Worm (Caenorhabditis elegans) whole organism, young adult: ENCODE data around the gene F54A3.2.

Source experiments
- B0336.3 ChIP-seq: fragments of 200-800 bp; sonication (Bioruptor generic); IDR thresholded peaks from 2 replicates; pipeline ENCODE4 v1.3.6; 2022; ENCODE audit warnings: missing genetic modification characterization, missing compliant biosample characterization
- D2030.7 ChIP-seq: fragments of 200-800 bp; sonication (Bioruptor generic); IDR thresholded peaks from 2 replicates; pipeline ENCODE4 v1.3.6; 2022; ENCODE audit warnings: missing genetic modification reagents, missing genetic modification characterization, missing compliant biosample characterization
- F23B12.7 ChIP-seq: sonication (generic microtip); optimal IDR thresholded peaks from 2 replicates; lab custom pipeline; 2017; ENCODE audit warnings: missing genetic modification characterization, mild to moderate bottlenecking, missing compliant biosample characterization, antibody characterized with exemption, moderate library complexity; ENCODE audit not compliant: insufficient read depth
- F52B5.7 ChIP-seq: sonication (generic microtip); optimal IDR thresholded peaks from 2 replicates; lab custom pipeline; 2016; ENCODE audit warnings: mild to moderate bottlenecking, missing genetic modification characterization, missing compliant biosample characterization
- F55B11.4 ChIP-seq: sonication (generic microtip); optimal IDR thresholded peaks from 2 replicates; lab custom pipeline; 2016; ENCODE audit warnings: missing compliant biosample characterization, missing genetic modification characterization, borderline replicate concordance; ENCODE audit not compliant: insufficient read depth
- T07F8.4 ChIP-seq: sonication (generic microtip); optimal IDR thresholded peaks from 2 replicates; lab custom pipeline; 2016; ENCODE audit warnings: mild to moderate bottlenecking, missing genetic modification characterization, moderate library complexity, missing compliant biosample characterization
- T26A5.8 ChIP-seq: sonication (generic microtip); optimal IDR thresholded peaks from 2 replicates; lab custom pipeline; 2016; ENCODE audit warnings: missing genetic modification characterization, missing compliant biosample characterization
- ama-1 ChIP-seq, 3 experiments: fragments of 150-350 bp in 1 of 3; sonication (generic microtip) in 2 of 3; optimal IDR thresholded peaks; 2 replicates each; lab custom pipeline; 2014 to 2018; ENCODE audit warnings: missing biosample characterization in 2 of 3, missing genetic modification characterization in 2 of 3, missing genetic modification reagents in 2 of 3
- athp-1 ChIP-seq: sonication (generic microtip); optimal IDR thresholded peaks from 2 replicates; lab custom pipeline; 2017; ENCODE audit warnings: mild to moderate bottlenecking, missing genetic modification characterization, missing compliant biosample characterization
- cebp-1 ChIP-seq, 2 experiments: fragments of 200-800 bp in 1 of 2; sonication (Bioruptor generic) in 1 of 2; sonication (generic microtip) in 1 of 2; IDR thresholded peaks in 1 of 2; optimal IDR thresholded peaks in 1 of 2; 2 replicates each; pipeline versions ENCODE4 v1.3.6 to Lab custom; 2017 to 2022; ENCODE audit warnings: missing compliant biosample characterization in 2 of 2, missing genetic modification characterization in 2 of 2, mild to moderate bottlenecking in 1 of 2, missing genetic modification reagents in 1 of 2, moderate library complexity in 1 of 2
- ceh-100 ChIP-seq: fragments of 200-800 bp; sonication (Bioruptor generic); IDR thresholded peaks from 2 replicates; pipeline ENCODE4 v1.3.6; 2022; ENCODE audit warnings: missing genetic modification reagents, missing genetic modification characterization, missing compliant biosample characterization
- ceh-40 ChIP-seq: fragments of 200-800 bp; sonication (Bioruptor generic); IDR thresholded peaks from 2 replicates; pipeline ENCODE4 v1.3.6; 2022; ENCODE audit warnings: missing genetic modification characterization, missing compliant biosample characterization
- ceh-79 ChIP-seq: sonication (generic microtip); optimal IDR thresholded peaks from 2 replicates; lab custom pipeline; 2017; ENCODE audit warnings: mild to moderate bottlenecking, missing genetic modification characterization, missing compliant biosample characterization
- ceh-91 ChIP-seq: fragments of 200-800 bp; sonication (Bioruptor generic); IDR thresholded peaks from 2 replicates; pipeline ENCODE4 v1.3.6; 2022; ENCODE audit warnings: missing genetic modification reagents, missing genetic modification characterization, missing compliant biosample characterization
- dpl-1 ChIP-seq: fragments of 150-350 bp; optimal IDR thresholded peaks from 2 replicates; lab custom pipeline; 2014; ENCODE audit warnings: missing biosample characterization, missing genetic modification reagents, missing genetic modification characterization
- efl-1 ChIP-seq: fragments of 150-350 bp; optimal IDR thresholded peaks from 2 replicates; lab custom pipeline; 2014; ENCODE audit warnings: missing biosample characterization, missing genetic modification reagents, missing genetic modification characterization
- egrh-3 ChIP-seq: fragments of 200-800 bp; sonication (Bioruptor generic); IDR thresholded peaks from 2 replicates; pipeline ENCODE4 v1.3.6; 2022; ENCODE audit warnings: missing genetic modification reagents, missing genetic modification characterization, missing compliant biosample characterization
- hlh-12 ChIP-seq: sonication (generic microtip); optimal IDR thresholded peaks from 2 replicates; lab custom pipeline; 2016; ENCODE audit warnings: missing genetic modification characterization, missing compliant biosample characterization
- lin-35 ChIP-seq, 3 experiments: fragments of 150-350 bp in 2 of 3; sonication (generic microtip) in 1 of 3; optimal IDR thresholded peaks; 2 replicates each; lab custom pipeline; 2014 to 2018; ENCODE audit warnings: missing biosample characterization in 3 of 3, missing genetic modification characterization in 3 of 3, missing genetic modification reagents in 3 of 3
- lin-54 ChIP-seq: fragments of 200-800 bp; sonication (Bioruptor generic); optimal IDR thresholded peaks from 2 replicates; lab custom pipeline; 2018; ENCODE audit warnings: mild to moderate bottlenecking, missing genetic modification characterization, missing compliant biosample characterization
- mcd-1 ChIP-seq: fragments of 200-800 bp; sonication (Bioruptor generic); IDR thresholded peaks from 2 replicates; pipeline ENCODE4 v1.3.6; 2022; ENCODE audit warnings: missing genetic modification reagents, missing genetic modification characterization, missing compliant biosample characterization
- mel-28 ChIP-seq: sonication (generic microtip); optimal IDR thresholded peaks from 2 replicates; lab custom pipeline; 2016; ENCODE audit warnings: borderline replicate concordance, mild to moderate bottlenecking, missing genetic modification characterization, missing compliant biosample characterization
- mxl-1 ChIP-seq: sonication (generic microtip); optimal IDR thresholded peaks from 2 replicates; lab custom pipeline; 2016; ENCODE audit warnings: missing genetic modification characterization, missing compliant biosample characterization
- nfyb-1 ChIP-seq: fragments of 200-800 bp; sonication (Bioruptor generic); IDR thresholded peaks from 2 replicates; pipeline ENCODE4 v1.3.6; 2022; ENCODE audit warnings: missing genetic modification reagents, missing genetic modification characterization, missing compliant biosample characterization
- nhr-27 ChIP-seq: fragments of 200-800 bp; sonication (Bioruptor generic); optimal IDR thresholded peaks from 2 replicates; lab custom pipeline; 2018; ENCODE audit warnings: mild to moderate bottlenecking, missing genetic modification characterization, moderate library complexity, missing compliant biosample characterization
- pha-4 ChIP-seq: fragments of 150-350 bp; sonication (generic microtip); optimal IDR thresholded peaks from 2 replicates; lab custom pipeline; 2014; ENCODE audit warnings: missing biosample characterization, missing genetic modification reagents, missing genetic modification characterization
- rec-8 ChIP-seq, 2 experiments: sonication (generic microtip); optimal IDR thresholded peaks; 2 replicates each; lab custom pipeline; 2016; ENCODE audit warnings: mild to moderate bottlenecking in 2 of 2, missing genetic modification characterization in 2 of 2, missing genetic modification reagents in 2 of 2, missing genotype in 2 of 2, missing biosample characterization in 1 of 2, missing compliant biosample characterization in 1 of 2, moderate library complexity in 1 of 2
- rpc-1 ChIP-seq, 2 experiments: fragments of 150-350 bp in 1 of 2; sonication (generic microtip) in 1 of 2; optimal IDR thresholded peaks; 2 replicates each; lab custom pipeline; 2014 to 2018; ENCODE audit warnings: missing biosample characterization in 1 of 2, missing genetic modification characterization in 1 of 2, missing genetic modification reagents in 1 of 2, missing genotype in 1 of 2
- snpc-4 ChIP-seq, 5 experiments: fragments of 150-350 bp in 1 of 5; sonication (generic microtip) in 4 of 5; optimal IDR thresholded peaks; 2 replicates each; lab custom pipeline; 2014 to 2018; ENCODE audit warnings: missing genetic modification characterization in 5 of 5, missing biosample characterization in 3 of 5, antibody characterized with exemption in 2 of 5, mild to moderate bottlenecking in 2 of 5, missing compliant biosample characterization in 2 of 5, missing genotype in 2 of 5, moderate library complexity in 2 of 5, missing genetic modification reagents in 1 of 5
- sptf-2 ChIP-seq: fragments of 200-800 bp; sonication (Bioruptor generic); optimal IDR thresholded peaks from 2 replicates; lab custom pipeline; 2018; ENCODE audit warnings: mild to moderate bottlenecking, missing genetic modification characterization, missing compliant biosample characterization
- tbp1 ChIP-seq: fragments of 200-800 bp; sonication (Bioruptor generic); optimal IDR thresholded peaks from 2 replicates; lab custom pipeline; 2018; ENCODE audit warnings: mild to moderate bottlenecking, missing genetic modification characterization, missing compliant biosample characterization
- tlf-1 ChIP-seq: fragments of 200-800 bp; sonication (Bioruptor generic); optimal IDR thresholded peaks from 2 replicates; lab custom pipeline; 2018; ENCODE audit warnings: mild to moderate bottlenecking, missing genetic modification characterization, missing compliant biosample characterization
- unc-62 ChIP-seq: fragments of 150-350 bp; optimal IDR thresholded peaks from 2 replicates; lab custom pipeline; 2014; ENCODE audit warnings: missing biosample characterization, missing genetic modification reagents, missing genetic modification characterization
- zfh-2 ChIP-seq: fragments of 200-800 bp; sonication (Bioruptor generic); conservative IDR thresholded peaks from 2 replicates; pipeline ENCODE4 v1.3.6; 2022; ENCODE audit warnings: missing genetic modification reagents, missing genetic modification characterization, missing compliant biosample characterization
- ztf-3 ChIP-seq: fragments of 200-800 bp; sonication (Bioruptor generic); optimal IDR thresholded peaks from 2 replicates; lab custom pipeline; 2018; ENCODE audit warnings: mild to moderate bottlenecking, missing genetic modification characterization, missing compliant biosample characterization
- ztf-6 ChIP-seq: fragments of 200-800 bp; sonication (Bioruptor generic); IDR thresholded peaks from 2 replicates; pipeline ENCODE4 v1.3.6; 2022; ENCODE audit warnings: missing genetic modification reagents, missing genetic modification characterization, missing compliant biosample characterization

Gene F54A3.2

ce11 chrII:2196742-2197141 is 46.7 kb upstream of the F54A3.2 start (continued):
- TF ChIP-seq tlf-1 (GFP tag; lab: Kevin White, UChicago): no peak
- TF ChIP-seq T26A5.8 (tag; lab: Kevin White, UChicago): no peak

- TF ChIP-seq cebp-1 (GFP tag; IDR thresholded peaks at IDR 0.05; lab: Robert Waterston, UW) (no peak), cebp-1 (tag; optimal IDR thresholded peaks at IDR 0.05; lab: Kevin White, UChicago) (peak; percentile 3), ceh-40 (no peak), snpc-4 (GFP tag; optimal IDR thresholded peaks at IDR 0.05; lab: Kevin White, UChicago) (no peak), snpc-4 (tag; optimal IDR thresholded peaks at IDR 0.05; lab: Kevin White, UChicago) (no peak)
These were observed 45.7 kb upstream of the F54A3.2 start, which contains the start of gene C33C12.1 for ce11 chrII:2197555-2198288. Gene C33C12.1 (plus strand): TSS chrII:2198238.

ce11 chrII:2202147-2202546 is 41.3 kb upstream of the F54A3.2 start:
- TF ChIP-seq sptf-2 (GFP tag; lab: Kevin White, UChicago): no peak
- no peak for TF ChIP-seq ztf-6 (GFP tag; lab: Robert Waterston, UW)
- no peak for TF ChIP-seq ama-1 (optimal IDR thresholded peaks at IDR 0.05; lab: Kevin White, UChicago)
- TF ChIP-seq ama-1 (GFP tag; optimal IDR thresholded peaks at IDR 0.05; lab: Kevin White, UChicago): no peak
- TF ChIP-seq B0336.3 (GFP tag; lab: Robert Waterston, UW): no peak
- TF ChIP-seq tbp1 (GFP tag; lab: Kevin White, UChicago): no peak
- TF ChIP-seq D2030.7: no peak

- TF ChIP-seq dpl-1 (GFP tag; lab: Kevin White, UChicago): peak; percentile 43
- TF ChIP-seq efl-1 (GFP tag; lab: Kevin White, UChicago): peak; percentile 68
- no peak for TF ChIP-seq F55B11.4 (tag; lab: Kevin White, UChicago)
- no peak for TF ChIP-seq mxl-1 (tag; lab: Kevin White, UChicago)
- no peak for TF ChIP-seq pha-4
- no peak for TF ChIP-seq nhr-27 (tag; lab: Kevin White, UChicago)
- TF ChIP-seq hlh-12 (tag; lab: Kevin White, UChicago): no peak
- TF ChIP-seq mcd-1 (GFP tag; lab: Robert Waterston, UW): peak; percentile 87
- peak in 1 of 3 experiments; percentile 70 for TF ChIP-seq lin-35 (GFP tag; optimal IDR thresholded peaks at IDR 0.05; lab: Kevin White, UChicago)
- peak; percentile 87 for TF ChIP-seq lin-54 (GFP tag; lab: Kevin White, UChicago)
- TF ChIP-seq F52B5.7 (tag; lab: Kevin White, UChicago): no peak
- no peak for TF ChIP-seq ceh-100 (GFP tag; lab: Robert Waterston, UW)
- no peak for TF ChIP-seq nfyb-1 (GFP tag; lab: Robert Waterston, UW)
- TF ChIP-seq D2030.7: peak; percentile 16; the same call in 1 of the 2 replicates
- TF ChIP-seq ceh-91 (GFP tag; lab: Robert Waterston, UW): no peak
- TF ChIP-seq F23B12.7: peak; percentile 45
- no peak for TF ChIP-seq unc-62 (GFP tag; lab: Kevin White, UChicago)
- no peak for TF ChIP-seq ztf-3
These were observed 39.4 kb upstream of the F54A3.2 start, which contains the start of gene Y59C2A.2 for ce11 chrII:2204077-2204476. Gene Y59C2A.2 (minus strand): TSS chrII:2204137.

ce11 chrII:2206064-2206722 is 37.2 kb upstream of the F54A3.2 start:
- TF ChIP-seq athp-1 (tag; lab: Kevin White, UChicago) (no peak), mel-28 (tag; lab: Kevin White, UChicago) (no peak), T07F8.4 (tag; lab: Kevin White, UChicago) (no peak), egrh-3 (GFP tag; lab: Robert Waterston, UW) (no peak), rec-8 (tag; optimal IDR thresholded peaks at IDR 0.05; lab: Kevin White, UChicago) (no peak), ztf-6 (GFP tag; lab: Robert Waterston, UW) (no peak), nfyb-1 (GFP tag; lab: Robert Waterston, UW) (no peak), zfh-2 (GFP tag; lab: Robert Waterston, UW) (no peak), ceh-79 (tag; lab: Kevin White, UChicago) (no peak), rpc-1 (optimal IDR thresholded peaks at IDR 0.05; lab: Kevin White, UChicago) (peak; percentile 21), rpc-1 (tag; optimal IDR thresholded peaks at IDR 0.05; lab: Kevin White, UChicago) (peak; percentile 56), tbp1 (GFP tag; lab: Kevin White, UChicago) (peak; percentile 45), dpl-1 (GFP tag; lab: Kevin White, UChicago) (no peak)
